Worm (Caenorhabditis elegans) whole organism, midembryonic: ENCODE results near the gene smap-1.

Experiments
- flt-1 ChIP-seq: fragments of 200-800 bp; sonication (Bioruptor generic); IDR thresholded peaks from 2 replicates; pipeline ENCODE4 v1.3.6; 2022; ENCODE audit warnings: missing genetic modification characterization, missing compliant biosample characterization
- med-1 ChIP-seq: sonication (generic microtip); optimal IDR thresholded peaks from 2 replicates; lab custom pipeline; 2017; ENCODE audit warnings: missing genetic modification characterization, mild to moderate bottlenecking, missing compliant biosample characterization, antibody characterized with exemption, missing genetic modification reagents; ENCODE audit not compliant: insufficient read depth
- ztf-23 ChIP-seq: fragments of 200-800 bp; sonication (Bioruptor generic); IDR thresholded peaks from 2 replicates; pipeline ENCODE4 v1.3.6; 2022; ENCODE audit warnings: missing genetic modification reagents, missing genetic modification characterization, missing compliant biosample characterization

DNA sequence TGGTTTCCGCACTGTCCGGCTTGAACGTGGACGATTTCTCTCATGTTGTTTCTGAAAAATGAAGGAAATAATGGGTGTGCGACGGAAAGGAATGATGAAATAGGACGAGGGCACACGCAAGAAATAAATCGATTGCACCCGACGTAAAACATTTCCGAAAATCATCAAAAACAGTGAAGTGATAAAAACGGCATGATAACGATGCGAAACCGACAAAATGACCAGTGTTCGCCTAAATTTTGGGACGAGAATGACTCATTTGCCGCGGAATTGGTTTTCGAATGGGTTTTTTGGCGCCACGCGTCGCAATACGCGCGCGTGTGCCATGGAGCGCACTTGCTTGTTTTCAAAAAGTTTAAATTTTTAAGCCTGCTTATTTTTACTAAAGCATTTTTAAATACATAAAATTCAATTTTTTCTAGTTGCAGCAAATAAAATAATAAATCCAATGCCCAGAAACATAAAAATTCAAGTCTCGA, 2.8 kb upstream of the smap-1 start, which contains the start of the genes tbb-1 and rib-2:
- TF ChIP-seq flt-1 (GFP tag; lab: Robert Waterston, UW) (no peak), ztf-23 (GFP tag; lab: Robert Waterston, UW) (peak; percentile 97), med-1 (GFP tag; lab: Kevin White, UChicago) (no peak)
